Worm (Caenorhabditis elegans) whole organism, early embryonic: ENCODE data around the gene abu-1.

Experiments used
- ama-1 ChIP-seq: fragments of 150-350 bp; optimal IDR thresholded peaks from 2 replicates; lab custom pipeline; 2014
- ceh-13 ChIP-seq: fragments of 200-800 bp; sonication (Bioruptor generic); optimal IDR thresholded peaks from 2 replicates; lab custom pipeline; 2018; ENCODE audit warnings: mild to moderate bottlenecking, missing genetic modification characterization, missing compliant biosample characterization
- ceh-36 ChIP-seq: sonication (generic microtip); optimal IDR thresholded peaks from 2 replicates; lab custom pipeline; 2016; ENCODE audit warnings: missing genetic modification characterization, inconsistent platforms, missing compliant biosample characterization
- ets-7 ChIP-seq: sonication (generic microtip); optimal IDR thresholded peaks from 2 replicates; lab custom pipeline; 2016; ENCODE audit warnings: missing genotype, missing genetic modification characterization, missing compliant biosample characterization
- flt-1 ChIP-seq: fragments of 200-800 bp; sonication (Bioruptor generic); IDR thresholded peaks from 2 replicates; pipeline ENCODE4 v1.3.6; 2022; ENCODE audit warnings: missing genetic modification characterization, missing compliant biosample characterization
- hmbx-1 ChIP-seq: sonication (generic microtip); optimal IDR thresholded peaks from 2 replicates; lab custom pipeline; 2016; ENCODE audit warnings: mild to moderate bottlenecking, missing genetic modification characterization, missing compliant biosample characterization
- hmg-4 ChIP-seq: fragments of 200-800 bp; sonication (Bioruptor generic); optimal IDR thresholded peaks from 2 replicates; lab custom pipeline; 2018; ENCODE audit warnings: mild to moderate bottlenecking, missing genetic modification characterization, missing compliant biosample characterization
- hnd-1 ChIP-seq: sonication (generic microtip); optimal IDR thresholded peaks from 2 replicates; lab custom pipeline; 2016; ENCODE audit warnings: missing genetic modification characterization, missing compliant biosample characterization
- pes-1 ChIP-seq: fragments of 200-800 bp; sonication (Bioruptor generic); IDR thresholded peaks from 2 replicates; pipeline ENCODE4 v1.3.6; 2022; ENCODE audit warnings: missing genetic modification reagents, missing genetic modification characterization, missing compliant biosample characterization
- scrt-1 ChIP-seq: fragments of 200-800 bp; sonication (Bioruptor generic); IDR thresholded peaks from 2 replicates; pipeline ENCODE4 v1.3.6; 2022; ENCODE audit warnings: missing genetic modification characterization, missing compliant biosample characterization
- tbx-11 ChIP-seq: fragments of 200-800 bp; sonication (Bioruptor generic); IDR thresholded peaks from 2 replicates; pipeline ENCODE4 v1.3.6; 2022; ENCODE audit warnings: missing genetic modification characterization, missing compliant biosample characterization
- tbx-37 ChIP-seq: fragments of 200-800 bp; sonication (Bioruptor generic); conservative IDR thresholded peaks from 2 replicates; pipeline ENCODE4 v1.3.6; 2022; ENCODE audit warnings: missing genetic modification reagents, missing genetic modification characterization, missing compliant biosample characterization
- tra-4 ChIP-seq: sonication (generic microtip); optimal IDR thresholded peaks from 2 replicates; lab custom pipeline; 2017; ENCODE audit warnings: missing genetic modification characterization, missing compliant biosample characterization

DNA sequence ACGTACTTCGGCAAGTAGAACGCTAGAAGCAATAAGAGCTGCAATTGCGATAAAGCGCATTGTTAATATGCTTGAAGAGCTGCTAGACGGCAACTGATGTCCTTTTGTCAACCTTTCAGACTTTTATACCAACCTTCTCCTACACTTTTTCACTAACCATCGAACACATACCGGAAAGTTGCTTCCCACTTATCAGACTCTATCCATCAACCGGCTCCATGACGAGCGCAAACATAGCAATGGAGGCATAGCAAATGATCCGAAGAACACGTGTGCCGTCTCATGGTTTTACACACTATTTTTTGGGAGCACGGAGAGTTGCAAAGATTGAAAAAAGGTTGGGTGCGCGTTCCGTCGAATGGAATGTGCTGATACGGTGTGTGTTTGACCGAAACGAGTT is at the start of gene abu-1:
- no peak for TF ChIP-seq hmbx-1 (tag; lab: Kevin White, UChicago)
- TF ChIP-seq tra-4 = no peak
- TF ChIP-seq hnd-1 = no peak
- TF ChIP-seq tbx-11 (GFP tag; lab: Robert Waterston, UW) = no peak
- no peak for TF ChIP-seq hmg-4 (GFP tag; lab: Kevin White, UChicago)
- no peak for TF ChIP-seq ceh-13 (GFP tag; lab: Kevin White, UChicago)
- TF ChIP-seq ama-1 (lab: Kevin White, UChicago) = no peak
- TF ChIP-seq scrt-1 = no peak
- no peak for TF ChIP-seq ceh-36 (tag; lab: Kevin White, UChicago)
- TF ChIP-seq pes-1 (GFP tag; lab: Robert Waterston, UW) = no peak
- no peak for TF ChIP-seq flt-1 (GFP tag; lab: Robert Waterston, UW)
- no peak for TF ChIP-seq ets-7
- no peak for TF ChIP-seq tbx-37 (GFP tag; lab: Robert Waterston, UW)
